Fruit fly (Drosophila melanogaster): ENCODE data around the gene ChAT.
A peak's percentile ranks its signal among the peaks of the same experiment; 100 is the strongest.

ChAT gene

DNA sequence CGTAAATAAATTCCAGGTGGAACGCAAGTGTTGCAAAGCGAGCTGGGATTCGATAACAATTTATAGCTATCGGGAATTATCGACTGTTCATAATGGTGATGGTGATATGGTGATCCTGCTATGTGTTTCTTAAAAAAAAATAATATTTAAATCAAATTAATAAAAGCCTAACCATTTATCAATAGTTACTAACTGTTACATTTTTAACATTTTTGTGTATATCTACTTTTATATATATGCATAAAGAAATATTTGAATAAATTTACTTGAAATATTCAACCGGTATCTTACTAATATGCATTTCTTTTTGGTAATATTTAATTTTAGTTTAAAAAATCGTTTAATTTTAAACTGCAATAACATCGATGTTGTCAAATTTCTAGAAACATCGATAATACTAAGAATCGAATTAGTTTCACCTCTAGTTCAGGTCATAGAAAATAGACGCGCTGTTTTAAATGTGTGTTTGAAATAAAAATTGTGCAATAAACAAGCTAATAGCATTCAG, 40.7 kb downstream of the ChAT start, which contains the start of the genes PGS1 and gwl (continued):
- TF ChIP-seq CG8924 (tag; optimal IDR thresholded peaks at IDR 0.05) (no peak), scrt (GFP tag; optimal IDR thresholded peaks at IDR 0.05) (no peak), trem (tag; optimal IDR thresholded peaks at IDR 0.05) (peak; percentile 65), bbx (GFP tag; IDR thresholded peaks at IDR 0.05; ENCODE audit: partially characterized antibody) (no peak; the same call in 1 of the 2 replicates), pho (GFP tag; optimal IDR thresholded peaks at IDR 0.05) (peak; percentile 68), Ravus (GFP tag; IDR thresholded peaks at IDR 0.05) (peak; percentile 28; the same call in 1 of the 2 replicates), prd (optimal IDR thresholded peaks at IDR 0.05) (no peak), prd (GFP tag; IDR thresholded peaks at IDR 0.05) (peak; percentile 87), pum (GFP tag; optimal IDR thresholded peaks at IDR 0.05) (peak; percentile 34), run (tag; optimal IDR thresholded peaks at IDR 0.05) (no peak), CG16779 (GFP tag; IDR thresholded peaks at IDR 0.05) (0 out of 2 replicates have a peak, but pooled peaks have one; percentile 11), Atf3 (GFP tag; optimal IDR thresholded peaks at IDR 0.05) (no peak), CG17385 (GFP tag; optimal IDR thresholded peaks at IDR 0.05) (no peak), Doc3 (GFP tag; IDR thresholded peaks at IDR 0.05; ENCODE audit: partially characterized antibody) (peak; percentile 65), CG10959 (GFP tag; IDR thresholded peaks at IDR 0.05) (peak; percentile 48; the same call in 1 of the 2 replicates), gce (GFP tag; IDR thresholded peaks at IDR 0.05) (0 out of 3 replicates have a peak, but pooled peaks have one; percentile 11), CG13123 (GFP tag; optimal IDR thresholded peaks at IDR 0.05) (peak; percentile 60), CG10321 (GFP tag; IDR thresholded peaks at IDR 0.05) (no peak), CG7786 (GFP tag; optimal IDR thresholded peaks at IDR 0.05) (peak; percentile 34), slou (GFP tag; optimal IDR thresholded peaks at IDR 0.05) (peak; percentile 61), ab (GFP tag; optimal IDR thresholded peaks at IDR 0.05) (no peak), wor (GFP tag; IDR thresholded peaks at IDR 0.05) (peak; percentile 66), B-H2 (GFP tag; optimal IDR thresholded peaks at IDR 0.05) (peak; percentile 68), CG6683 (GFP tag; optimal IDR thresholded peaks at IDR 0.05) (peak; percentile 26), CG15269 (tag; optimal IDR thresholded peaks at IDR 0.05) (peak; percentile 75), CG2712 (tag; optimal IDR thresholded peaks at IDR 0.05) (peak; percentile 74), Six4 (GFP tag; optimal IDR thresholded peaks at IDR 0.05) (peak; percentile 52), repo (GFP tag; optimal IDR thresholded peaks at IDR 0.05) (no peak), tin (GFP tag; optimal IDR thresholded peaks at IDR 0.05) (peak; percentile 74), CG2120 (GFP tag; optimal IDR thresholded peaks at IDR 0.05) (peak; percentile 84), Dad (GFP tag; optimal IDR thresholded peaks at IDR 0.05) (peak; percentile 5), dimm (GFP tag; IDR thresholded peaks at IDR 0.05) (peak; percentile 42), BtbVII (GFP tag; optimal IDR thresholded peaks at IDR 0.05) (no peak), Tbp (GFP tag; optimal IDR thresholded peaks at IDR 0.05) (no peak), ranshi (GFP tag; IDR thresholded peaks at IDR 0.05) (peak; percentile 79; the same call in 1 of the 2 replicates), vvl (GFP tag; IDR thresholded peaks at IDR 0.05) (peak; percentile 87), CG6689 (GFP tag; IDR thresholded peaks at IDR 0.05) (peak; percentile 88), Bdp1 (GFP tag; optimal IDR thresholded peaks at IDR 0.05) (no peak), CG3281 (GFP tag; optimal IDR thresholded peaks at IDR 0.05) (no peak), CG43689 (GFP tag; IDR thresholded peaks at IDR 0.05) (no peak), CG9932 (GFP tag; IDR thresholded peaks at IDR 0.05) (peak; percentile 91), Bgb (GFP tag; IDR thresholded peaks at IDR 0.05; ENCODE audit: partially characterized antibody) (peak; percentile 29; the same call in 1 of the 2 replicates), Vsx1 (GFP tag; optimal IDR thresholded peaks at IDR 0.05) (no peak), CG16815 (GFP tag; optimal IDR thresholded peaks at IDR 0.05) (peak; percentile 65), bcd (GFP tag; optimal IDR thresholded peaks at IDR 0.05) (peak; percentile 68), so (GFP tag; IDR thresholded peaks at IDR 0.05) (peak; percentile 73; the same call in 1 of the 3 replicates), Lim3 (GFP tag; IDR thresholded peaks at IDR 0.05) (no peak), inv (GFP tag; IDR thresholded peaks at IDR 0.05; ENCODE audit: partially characterized antibody) (peak; percentile 52), CG14441 (GFP tag; IDR thresholded peaks at IDR 0.05) (peak; percentile 80), CG7928 (GFP tag; optimal IDR thresholded peaks at IDR 0.05) (no peak), CG4854 (GFP tag; optimal IDR thresholded peaks at IDR 0.05) (no peak)

Data from whole organism, embryonic.